Fruit fly (Drosophila melanogaster) whole organism, embryonic: Measurements from ENCODE around the gene CG13033.
A peak's percentile ranks its signal among the peaks of the same experiment; 100 is the strongest.

Experiments used
- Bgb ChIP-seq: fragments of 200-800 bp; sonication (Bioruptor generic); IDR thresholded peaks from 2 replicates; pipeline ENCODE4 v1.3.6; 2022; ENCODE audit warnings: missing biosample characterization, missing genetic modification characterization; ENCODE audit not compliant: partially characterized antibody
- CG11695 ChIP-seq: fragments of 200-800 bp; sonication (Bioruptor generic); IDR thresholded peaks from 3 replicates; pipeline ENCODE4 v1.3.6; 2022; ENCODE audit warnings: missing biosample characterization, missing genetic modification characterization
- CG11723 ChIP-seq: fragments of 200-800 bp; sonication (Bioruptor generic); optimal IDR thresholded peaks from 2 replicates; lab custom pipeline; 2017; ENCODE audit warnings: missing biosample characterization, mild to moderate bottlenecking, missing genetic modification characterization
- CG12071 ChIP-seq: fragments of 200-800 bp; sonication (Bioruptor generic); optimal IDR thresholded peaks from 3 replicates; lab custom pipeline; 2018; ENCODE audit warnings: missing biosample characterization, mild to moderate bottlenecking, missing genetic modification characterization
- CG12219 ChIP-seq: fragments of 200-800 bp; sonication (Bioruptor generic); optimal IDR thresholded peaks from 3 replicates; lab custom pipeline; 2018; ENCODE audit warnings: missing biosample characterization, mild to moderate bottlenecking, missing genetic modification characterization
- CG13287 ChIP-seq: fragments of 200-800 bp; sonication (Bioruptor generic); IDR thresholded peaks from 2 replicates; pipeline ENCODE4 v1.3.6; 2022; ENCODE audit warnings: missing biosample characterization, missing genetic modification characterization; ENCODE audit not compliant: partially characterized antibody
- CG14965 ChIP-seq: fragments of 200-800 bp; sonication (Bioruptor generic); optimal IDR thresholded peaks from 2 replicates; lab custom pipeline; 2016; ENCODE audit warnings: missing biosample characterization, missing genetic modification characterization, borderline replicate concordance
- CG15073 ChIP-seq: fragments of 200-800 bp; sonication (Bioruptor generic); optimal IDR thresholded peaks from 2 replicates; lab custom pipeline; 2016; ENCODE audit warnings: missing biosample characterization, missing genetic modification characterization
- CG15696 ChIP-seq: fragments of 200-800 bp; sonication (Bioruptor generic); optimal IDR thresholded peaks from 2 replicates; lab custom pipeline; 2019; ENCODE audit warnings: missing biosample characterization, mild to moderate bottlenecking, missing genetic modification characterization, moderate library complexity
- CG1647 ChIP-seq: fragments of 200-800 bp; sonication (Bioruptor generic); optimal IDR thresholded peaks from 3 replicates; lab custom pipeline; 2016; ENCODE audit warnings: missing biosample characterization, missing genetic modification characterization
- CG3163 ChIP-seq: fragments of 200-800 bp; sonication (Bioruptor generic); optimal IDR thresholded peaks from 3 replicates; lab custom pipeline; 2016; ENCODE audit warnings: missing biosample characterization, missing genetic modification characterization
- CG33213 ChIP-seq: fragments of 200-800 bp; sonication (Bioruptor generic); optimal IDR thresholded peaks from 3 replicates; lab custom pipeline; 2016; ENCODE audit warnings: missing biosample characterization, missing genetic modification characterization
- CG34376 ChIP-seq: fragments of 200-800 bp; sonication (Bioruptor generic); optimal IDR thresholded peaks from 2 replicates; lab custom pipeline; 2018; ENCODE audit warnings: missing biosample characterization, mild to moderate bottlenecking, missing genetic modification characterization
- CG42726 ChIP-seq: fragments of 200-800 bp; sonication (Bioruptor generic); IDR thresholded peaks from 2 replicates; pipeline ENCODE4 v1.3.6; 2022; ENCODE audit warnings: missing biosample characterization, missing genetic modification characterization; ENCODE audit not compliant: partially characterized antibody
- CG43689 ChIP-seq: fragments of 200-800 bp; sonication (Bioruptor generic); IDR thresholded peaks from 2 replicates; pipeline ENCODE4 v1.3.6; 2022; ENCODE audit warnings: missing biosample characterization, missing genetic modification characterization
- CG4424 ChIP-seq: fragments of 200-800 bp; sonication (Bioruptor generic); optimal IDR thresholded peaks from 3 replicates; lab custom pipeline; 2016; ENCODE audit warnings: missing biosample characterization, missing genetic modification characterization
- CG6689 ChIP-seq: fragments of 200-800 bp; sonication (Bioruptor generic); IDR thresholded peaks from 2 replicates; pipeline ENCODE4 v1.3.6; 2022; ENCODE audit warnings: missing biosample characterization, missing genetic modification characterization
- CG7357 ChIP-seq: fragments of 200-800 bp; sonication (Bioruptor generic); IDR thresholded peaks from 3 replicates; pipeline ENCODE4 v1.3.6; 2022; ENCODE audit warnings: missing biosample characterization, missing genetic modification characterization
- CG7745 ChIP-seq: fragments of 200-800 bp; sonication (Bioruptor generic); optimal IDR thresholded peaks from 2 replicates; lab custom pipeline; 2018; ENCODE audit warnings: missing biosample characterization, mild to moderate bottlenecking, missing genetic modification characterization, moderate library complexity
- CG8924 ChIP-seq: fragments of 200-800 bp; optimal IDR thresholded peaks from 3 replicates; lab custom pipeline; 2019; ENCODE audit warnings: missing biosample characterization, mild to moderate bottlenecking, missing genetic modification characterization, moderate library complexity
- CG8944 ChIP-seq: fragments of 200-800 bp; sonication (Bioruptor generic); optimal IDR thresholded peaks from 3 replicates; lab custom pipeline; 2016; ENCODE audit warnings: missing biosample characterization, missing genetic modification characterization
- CkIIα-i1 ChIP-seq: fragments of 200-800 bp; sonication (Bioruptor generic); IDR thresholded peaks from 2 replicates; pipeline ENCODE4 v1.3.6; 2022; ENCODE audit warnings: missing biosample characterization, missing genetic modification characterization
- CrebB ChIP-seq: fragments of 200-800 bp; sonication (Bioruptor generic); optimal IDR thresholded peaks from 3 replicates; lab custom pipeline; 2018; ENCODE audit warnings: missing biosample characterization, mild to moderate bottlenecking, missing genetic modification characterization
- Dll ChIP-seq: fragments of 200-800 bp; sonication (Bioruptor generic); IDR thresholded peaks from 4 replicates; pipeline ENCODE4 v1.3.6; 2022; ENCODE audit warnings: missing biosample characterization, missing genetic modification characterization; ENCODE audit not compliant: partially characterized antibody
- Fer2 ChIP-seq: fragments of 200-800 bp; sonication (Bioruptor generic); optimal IDR thresholded peaks from 2 replicates; lab custom pipeline; 2018; ENCODE audit warnings: missing biosample characterization, mild to moderate bottlenecking, missing genetic modification characterization, moderate library complexity
- HmgD ChIP-seq: fragments of 200-800 bp; sonication (Bioruptor generic); optimal IDR thresholded peaks from 3 replicates; lab custom pipeline; 2016; ENCODE audit warnings: missing biosample characterization, missing genetic modification characterization
- Hr51 ChIP-seq, 2 experiments: fragments of 200-800 bp; sonication (Bioruptor generic); optimal IDR thresholded peaks; 2 replicates in 1 of 2; 3 replicates in 1 of 2; lab custom pipeline; 2016 to 2018; ENCODE audit warnings: missing biosample characterization in 2 of 2, missing genetic modification characterization in 2 of 2, mild to moderate bottlenecking in 1 of 2, moderate library complexity in 1 of 2
- MTF-1 ChIP-seq: fragments of 200-800 bp; sonication (Bioruptor generic); optimal IDR thresholded peaks from 2 replicates; lab custom pipeline; 2018; ENCODE audit warnings: missing biosample characterization, mild to moderate bottlenecking, missing genetic modification characterization, borderline replicate concordance
- Nf-YA ChIP-seq: fragments of 200-800 bp; sonication (Bioruptor generic); IDR thresholded peaks from 2 replicates; pipeline ENCODE4 v1.3.6; 2022; ENCODE audit warnings: missing biosample characterization, missing genetic modification characterization
- Nf-YC ChIP-seq: fragments of 200-800 bp; optimal IDR thresholded peaks from 3 replicates; lab custom pipeline; 2019; ENCODE audit warnings: missing biosample characterization, mild to moderate bottlenecking, missing genetic modification characterization, moderate library complexity
- Ptx1 ChIP-seq: fragments of 200-800 bp; sonication (Bioruptor generic); IDR thresholded peaks from 2 replicates; pipeline ENCODE4 v1.3.6; 2022; ENCODE audit warnings: missing biosample characterization, missing genetic modification characterization
- Sry-β ChIP-seq: fragments of 200-800 bp; sonication (Bioruptor generic); optimal IDR thresholded peaks from 2 replicates; lab custom pipeline; 2018; ENCODE audit warnings: missing biosample characterization, mild to moderate bottlenecking, missing genetic modification characterization, moderate library complexity
- Xbp1 ChIP-seq: fragments of 200-800 bp; sonication (Bioruptor generic); optimal IDR thresholded peaks from 3 replicates; lab custom pipeline; 2016; ENCODE audit warnings: missing biosample characterization, mild to moderate bottlenecking, missing genetic modification characterization
- ase ChIP-seq: fragments of 200-800 bp; sonication (Bioruptor generic); IDR thresholded peaks from 3 replicates; pipeline ENCODE4 v1.3.6; 2022; ENCODE audit warnings: missing biosample characterization, missing genetic modification characterization
- bsh ChIP-seq, 2 experiments: fragments of 200-800 bp; sonication (Bioruptor generic); optimal IDR thresholded peaks; 2 replicates each; lab custom pipeline; 2017 to 2018; ENCODE audit warnings: mild to moderate bottlenecking in 2 of 2, missing biosample characterization in 2 of 2, missing genetic modification characterization in 2 of 2, moderate library complexity in 1 of 2
- crc ChIP-seq: fragments of 200-800 bp; sonication (Bioruptor generic); optimal IDR thresholded peaks from 2 replicates; lab custom pipeline; 2016; ENCODE audit warnings: missing biosample characterization, missing genetic modification characterization
- crp ChIP-seq, 2 experiments: fragments of 200-800 bp; sonication (Bioruptor generic); optimal IDR thresholded peaks; 2 replicates in 1 of 2; 3 replicates in 1 of 2; lab custom pipeline; 2017; ENCODE audit warnings: missing biosample characterization in 2 of 2, missing genetic modification characterization in 2 of 2, mild to moderate bottlenecking in 1 of 2, moderate library complexity in 1 of 2
- dm ChIP-seq: fragments of 200-800 bp; sonication (Bioruptor generic); optimal IDR thresholded peaks from 3 replicates; lab custom pipeline; 2016; ENCODE audit warnings: missing biosample characterization, missing genetic modification characterization
- dysf ChIP-seq: fragments of 200-800 bp; sonication (Bioruptor generic); IDR thresholded peaks from 3 replicates; pipeline ENCODE4 v1.3.6; 2022; ENCODE audit warnings: missing biosample characterization, missing genetic modification characterization
- gfzf ChIP-seq: fragments of 200-800 bp; sonication (Bioruptor generic); optimal IDR thresholded peaks from 2 replicates; lab custom pipeline; 2016; ENCODE audit warnings: missing biosample characterization, mild to moderate bottlenecking, missing genetic modification characterization, moderate library complexity
- lab ChIP-seq: fragments of 200-800 bp; sonication (Bioruptor generic); optimal IDR thresholded peaks from 3 replicates; lab custom pipeline; 2017; ENCODE audit warnings: missing biosample characterization, missing genetic modification characterization, mild to moderate bottlenecking, moderate library complexity, missing genetic modification reagents
- lbe ChIP-seq: fragments of 200-800 bp; sonication (Bioruptor generic); optimal IDR thresholded peaks from 2 replicates; lab custom pipeline; 2016; ENCODE audit warnings: missing biosample characterization, mild to moderate bottlenecking, missing genetic modification characterization
- oc ChIP-seq: fragments of 200-800 bp; sonication (Bioruptor generic); optimal IDR thresholded peaks from 2 replicates; lab custom pipeline; 2018; ENCODE audit warnings: missing biosample characterization, mild to moderate bottlenecking, missing genetic modification characterization, moderate library complexity
- p53 ChIP-seq: fragments of 200-800 bp; sonication (Bioruptor generic); optimal IDR thresholded peaks from 2 replicates; lab custom pipeline; 2016; ENCODE audit warnings: missing biosample characterization, missing genetic modification characterization
- psq ChIP-seq: fragments of 200-800 bp; sonication (Bioruptor generic); optimal IDR thresholded peaks from 2 replicates; lab custom pipeline; 2017; ENCODE audit warnings: missing biosample characterization, missing genetic modification characterization
- rib ChIP-seq: fragments of 200-800 bp; sonication (Bioruptor generic); IDR thresholded peaks from 2 replicates; pipeline ENCODE4 v1.3.6; 2022; ENCODE audit warnings: missing biosample characterization, missing genetic modification characterization
- sd ChIP-seq: fragments of 200-800 bp; sonication (Bioruptor generic); optimal IDR thresholded peaks from 3 replicates; lab custom pipeline; 2018; ENCODE audit warnings: missing biosample characterization, mild to moderate bottlenecking, missing genetic modification characterization, moderate library complexity
- vnd ChIP-seq: fragments of 200-800 bp; sonication (Bioruptor generic); IDR thresholded peaks from 3 replicates; pipeline ENCODE4 v1.3.6; 2022; ENCODE audit warnings: missing biosample characterization, missing genetic modification characterization; ENCODE audit not compliant: partially characterized antibody
- z ChIP-seq: fragments of 200-800 bp; sonication (Bioruptor generic); IDR thresholded peaks from 3 replicates; pipeline ENCODE4 v1.3.6; 2022; ENCODE audit warnings: missing biosample characterization, missing genetic modification characterization
- zen2 ChIP-seq: fragments of 200-800 bp; sonication (Bioruptor generic); IDR thresholded peaks from 3 replicates; pipeline ENCODE4 v1.3.6; 2022; ENCODE audit warnings: missing biosample characterization, missing genetic modification characterization; ENCODE audit not compliant: partially characterized antibody

Gene CG13033

DNA sequence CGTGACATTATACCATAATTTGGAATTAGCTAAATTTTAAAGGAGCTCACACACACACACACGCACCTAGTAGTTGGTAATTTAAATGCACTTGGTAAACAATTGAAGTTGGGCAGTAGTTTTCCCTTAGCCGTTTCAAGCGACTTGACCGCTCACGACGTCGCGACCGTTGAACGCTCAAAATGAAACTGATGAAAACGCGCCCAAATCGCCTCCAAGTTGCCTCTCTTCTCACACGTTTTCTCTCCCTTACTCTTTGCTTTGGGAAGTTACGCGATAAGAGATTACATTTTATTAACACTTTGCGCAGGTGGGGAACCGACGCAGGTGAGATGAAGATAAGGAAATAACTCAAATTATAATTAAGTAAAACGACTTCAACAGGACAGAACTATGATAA is 26.8 kb upstream of the CG13033 start (continued):
- TF ChIP-seq CG7357 (GFP tag; lab: Robert Waterston, UW), result no peak
- no peak for TF ChIP-seq crp (GFP tag; optimal IDR thresholded peaks at IDR 0.05; lab: Kevin White, UChicago)
- TF ChIP-seq CrebB (tag; lab: Kevin White, UChicago), result no peak
- peak; percentile 84 for TF ChIP-seq CG7745 (tag; lab: Kevin White, UChicago)
- TF ChIP-seq CG3163 (GFP tag; lab: Kevin White, UChicago), result peak; percentile 86
- TF ChIP-seq CG12071 (GFP tag; lab: Kevin White, UChicago), result no peak
- no peak for TF ChIP-seq CG4424 (GFP tag; lab: Kevin White, UChicago)
- no peak for TF ChIP-seq crc
- no peak; the same call in 2 of the 3 replicates for TF ChIP-seq dysf
- no peak for TF ChIP-seq zen2 (GFP tag; lab: Robert Waterston, UW)
- TF ChIP-seq psq, result no peak
- TF ChIP-seq CG15696 (tag; lab: Kevin White, UChicago), result no peak
- no peak for TF ChIP-seq CG43689 (GFP tag; lab: Robert Waterston, UW)
- peak; percentile 19 for TF ChIP-seq oc (tag; lab: Kevin White, UChicago)
- TF ChIP-seq Hr51 (GFP tag; optimal IDR thresholded peaks at IDR 0.05; lab: Kevin White, UChicago), result no peak
- TF ChIP-seq Nf-YA, result no peak
- no peak for TF ChIP-seq CG33213
- no peak for TF ChIP-seq Dll
- TF ChIP-seq Xbp1, result no peak
- TF ChIP-seq Nf-YC (tag; lab: Kevin White, UChicago), result peak; percentile 1
- no peak for TF ChIP-seq rib (GFP tag; lab: Robert Waterston, UW)
- no peak for TF ChIP-seq CG6689 (GFP tag; lab: Robert Waterston, UW)
- TF ChIP-seq sd, result peak; percentile 26
- no peak for TF ChIP-seq p53 (GFP tag; lab: Kevin White, UChicago)
- no peak for TF ChIP-seq z (GFP tag; lab: Robert Waterston, UW)
- no peak for TF ChIP-seq gfzf (GFP tag; lab: Kevin White, UChicago)
- TF ChIP-seq CG42726, result 0 out of 2 replicates have a peak, but pooled peaks have one; percentile 10
- no peak for TF ChIP-seq bsh (GFP tag; optimal IDR thresholded peaks at IDR 0.05; lab: Kevin White, UChicago)
- TF ChIP-seq CG34376, result peak; percentile 71
- TF ChIP-seq Sry-β (GFP tag; lab: Kevin White, UChicago), result no peak
- no peak for TF ChIP-seq CG11723
- no peak for TF ChIP-seq CG8944 (GFP tag; lab: Kevin White, UChicago)
- TF ChIP-seq CG8924 (tag; lab: Kevin White, UChicago), result no peak
- no peak for TF ChIP-seq CG12219 (GFP tag; lab: Kevin White, UChicago)
- no peak for TF ChIP-seq CkIIα-i1 (GFP tag; lab: Robert Waterston, UW)
- no peak for TF ChIP-seq CG15073
- TF ChIP-seq ase (GFP tag; lab: Robert Waterston, UW), result no peak
- TF ChIP-seq CG1647 (GFP tag; lab: Kevin White, UChicago), result no peak
- TF ChIP-seq HmgD, result no peak
- peak; percentile 51; the same call in 1 of the 2 replicates for TF ChIP-seq Bgb (GFP tag; lab: Robert Waterston, UW)
- peak; percentile 55 for TF ChIP-seq lab
- no peak for TF ChIP-seq lbe (GFP tag; lab: Kevin White, UChicago)
- no peak for TF ChIP-seq dm (GFP tag; lab: Kevin White, UChicago)
- TF ChIP-seq CG13287 (GFP tag; lab: Robert Waterston, UW), result peak; percentile 23; the same call in 1 of the 2 replicates
- no peak for TF ChIP-seq CG14965 (GFP tag; lab: Kevin White, UChicago)
- TF ChIP-seq Ptx1, result no peak
- TF ChIP-seq MTF-1 (GFP tag; lab: Kevin White, UChicago), result no peak
- TF ChIP-seq Fer2 (tag; lab: Kevin White, UChicago), result no peak
- no peak for TF ChIP-seq vnd (GFP tag; lab: Robert Waterston, UW)
- TF ChIP-seq CG11695 (GFP tag; lab: Robert Waterston, UW), result 0 out of 3 replicates have a peak, but pooled peaks have one; percentile 26
